Fruit fly (Drosophila melanogaster): ENCODE data around the gene CG10026.

The CG10026 gene

dm6 chr2L:19452535-19453317 lies 1.3 kb upstream of the CG10026 start (continued):
- TF ChIP-seq mirr (GFP tag; optimal IDR thresholded peaks at IDR 0.05) (no peak), al (GFP tag; IDR thresholded peaks at IDR 0.05) (no peak), ab (GFP tag; optimal IDR thresholded peaks at IDR 0.05) (no peak), B-H2 (GFP tag; optimal IDR thresholded peaks at IDR 0.05) (no peak), otp (GFP tag; IDR thresholded peaks at IDR 0.05) (no peak), CG3281 (GFP tag; optimal IDR thresholded peaks at IDR 0.05) (peak; percentile 99), crol (GFP tag; IDR thresholded peaks at IDR 0.05) (no peak), br (optimal IDR thresholded peaks at IDR 0.05) (no peak), Spps (tag; optimal IDR thresholded peaks at IDR 0.05) (no peak), Hsf (GFP tag; optimal IDR thresholded peaks at IDR 0.05) (peak; percentile 34), Taf1 (GFP tag; IDR thresholded peaks at IDR 0.05) (no peak), CG13296 (GFP tag; optimal IDR thresholded peaks at IDR 0.05) (peak; percentile 2), C15 (GFP tag; IDR thresholded peaks at IDR 0.05) (no peak), H2.0 (GFP tag; IDR thresholded peaks at IDR 0.05) (no peak), mld (GFP tag; IDR thresholded peaks at IDR 0.05; ENCODE audit: partially characterized antibody) (no peak), Meics (GFP tag; optimal IDR thresholded peaks at IDR 0.05) (peak; percentile 23), CG15696 (tag; optimal IDR thresholded peaks at IDR 0.05) (no peak), cato (GFP tag; optimal IDR thresholded peaks at IDR 0.05; ENCODE audit: borderline replicate concordance) (no peak), CG5245 (GFP tag; optimal IDR thresholded peaks at IDR 0.05) (no peak), Aef1 (GFP tag; IDR thresholded peaks at IDR 0.05) (no peak), CG3838 (GFP tag; optimal IDR thresholded peaks at IDR 0.05) (no peak), CG9609 (GFP tag; optimal IDR thresholded peaks at IDR 0.05) (no peak), CG6175 (GFP tag; IDR thresholded peaks at IDR 0.05) (no peak), CG2129 (GFP tag; IDR thresholded peaks at IDR 0.05; ENCODE audit: partially characterized antibody) (no peak), zen2 (GFP tag; IDR thresholded peaks at IDR 0.05; ENCODE audit: partially characterized antibody) (no peak; the same call in 2 of the 3 replicates), CG13287 (GFP tag; IDR thresholded peaks at IDR 0.05; ENCODE audit: partially characterized antibody) (peak; percentile 39), Nf-YB (GFP tag; optimal IDR thresholded peaks at IDR 0.05) (no peak), slp2 (GFP tag; optimal IDR thresholded peaks at IDR 0.05) (no peak), CG8388 (GFP tag; optimal IDR thresholded peaks at IDR 0.05) (no peak), hth (optimal IDR thresholded peaks at IDR 0.05) (no peak), CG10274 (GFP tag; optimal IDR thresholded peaks at IDR 0.05) (no peak), lab (GFP tag; optimal IDR thresholded peaks at IDR 0.05) (no peak), esg (GFP tag; conservative IDR thresholded peaks at IDR 0.05) (no peak), ro (GFP tag; IDR thresholded peaks at IDR 0.05) (no peak), CG4707 (GFP tag; optimal IDR thresholded peaks at IDR 0.05) (no peak), zfh1 (GFP tag; IDR thresholded peaks at IDR 0.05) (no peak), CG1602 (GFP tag; optimal IDR thresholded peaks at IDR 0.05) (no peak), ind (GFP tag; optimal IDR thresholded peaks at IDR 0.05) (peak; percentile 28), CG10979 (tag; optimal IDR thresholded peaks at IDR 0.05) (peak; percentile 13), CG14667 (GFP tag; IDR thresholded peaks at IDR 0.05) (no peak), Sox100B (GFP tag; optimal IDR thresholded peaks at IDR 0.05) (no peak), CG31365 (tag; optimal IDR thresholded peaks at IDR 0.05) (no peak), run (tag; optimal IDR thresholded peaks at IDR 0.05) (no peak), Side (GFP tag; optimal IDR thresholded peaks at IDR 0.05) (no peak), Lhr (GFP tag; optimal IDR thresholded peaks at IDR 0.05) (no peak), HLHmδ (GFP tag; optimal IDR thresholded peaks at IDR 0.05) (peak; percentile 15), hb (GFP tag; IDR thresholded peaks at IDR 0.05; ENCODE audit: partially characterized antibody) (0 out of 3 replicates have a peak, but pooled peaks have one; percentile 29), CG17186 (GFP tag; optimal IDR thresholded peaks at IDR 0.05) (no peak), CG9817 (tag; optimal IDR thresholded peaks at IDR 0.05) (no peak), CG14014 (GFP tag; IDR thresholded peaks at IDR 0.05) (0 out of 2 replicates have a peak, but pooled peaks have one; percentile 42)
